Fruit fly (Drosophila melanogaster) whole organism, prepupa: Measurements from ENCODE around the gene TfIIA-S.
A peak's percentile ranks its signal among the peaks of the same experiment; 100 is the strongest.

Experiments
- Blimp-1 ChIP-seq: fragments of 200-800 bp; sonication (Bioruptor generic); optimal IDR thresholded peaks from 3 replicates; lab custom pipeline; 2017; ENCODE audit warnings: missing biosample characterization, missing genetic modification characterization, mild to moderate bottlenecking, moderate library complexity, missing genetic modification reagents
- CG10669 ChIP-seq: fragments of 200-800 bp; sonication (Bioruptor generic); optimal IDR thresholded peaks from 3 replicates; lab custom pipeline; 2018; ENCODE audit warnings: missing biosample characterization, mild to moderate bottlenecking, missing genetic modification characterization, moderate library complexity
- CG11294 ChIP-seq: fragments of 200-800 bp; sonication (Bioruptor generic); IDR thresholded peaks from 2 replicates; pipeline ENCODE4 v1.3.6; 2022; ENCODE audit warnings: missing biosample characterization, missing genetic modification characterization
- CG11762 ChIP-seq: fragments of 200-800 bp; sonication (Bioruptor generic); optimal IDR thresholded peaks from 3 replicates; lab custom pipeline; 2016; ENCODE audit warnings: missing biosample characterization, missing genetic modification characterization; ENCODE audit not compliant: insufficient read depth
- CG15336 ChIP-seq: fragments of 200-800 bp; sonication (Bioruptor generic); IDR thresholded peaks from 2 replicates; pipeline ENCODE4 v1.3.6; 2022; ENCODE audit warnings: missing biosample characterization, missing genetic modification characterization
- CG3032 ChIP-seq: fragments of 200-800 bp; optimal IDR thresholded peaks from 2 replicates; lab custom pipeline; 2019; ENCODE audit warnings: missing biosample characterization, mild to moderate bottlenecking, missing genetic modification characterization, moderate library complexity
- CG31627 ChIP-seq: fragments of 200-800 bp; sonication (Bioruptor generic); optimal IDR thresholded peaks from 3 replicates; lab custom pipeline; 2016; ENCODE audit warnings: missing biosample characterization, missing genetic modification characterization
- CG32006 ChIP-seq: fragments of 200-800 bp; sonication (Bioruptor generic); optimal IDR thresholded peaks from 3 replicates; lab custom pipeline; 2017; ENCODE audit warnings: missing biosample characterization, mild to moderate bottlenecking, missing genetic modification characterization
- CG3919 ChIP-seq: fragments of 200-800 bp; sonication (Bioruptor generic); optimal IDR thresholded peaks from 3 replicates; lab custom pipeline; 2016; ENCODE audit warnings: missing biosample characterization, missing genetic modification characterization
- CG6163 ChIP-seq: fragments of 200-800 bp; sonication (Bioruptor generic); IDR thresholded peaks from 3 replicates; pipeline ENCODE4 v1.3.6; 2022; ENCODE audit warnings: missing biosample characterization, missing genetic modification characterization
- CG6276 ChIP-seq: fragments of 200-800 bp; sonication (Bioruptor generic); optimal IDR thresholded peaks from 2 replicates; lab custom pipeline; 2017; ENCODE audit warnings: missing biosample characterization, mild to moderate bottlenecking, missing genetic modification characterization
- CG6792 ChIP-seq: fragments of 200-800 bp; sonication (Bioruptor generic); optimal IDR thresholded peaks from 3 replicates; lab custom pipeline; 2016; ENCODE audit warnings: missing biosample characterization, missing genetic modification characterization
- CG6808 ChIP-seq: fragments of 200-800 bp; sonication (Bioruptor generic); optimal IDR thresholded peaks from 3 replicates; lab custom pipeline; 2017; ENCODE audit warnings: missing biosample characterization, missing genetic modification characterization, mild to moderate bottlenecking, moderate library complexity, missing genetic modification reagents
- CG6854 ChIP-seq: fragments of 200-800 bp; sonication (Bioruptor generic); optimal IDR thresholded peaks from 2 replicates; lab custom pipeline; 2017; ENCODE audit warnings: missing biosample characterization, mild to moderate bottlenecking, missing genetic modification characterization
- CG7368 ChIP-seq: fragments of 200-800 bp; sonication (Bioruptor generic); optimal IDR thresholded peaks from 3 replicates; lab custom pipeline; 2016; ENCODE audit warnings: missing biosample characterization, missing genetic modification characterization
- CG8632 ChIP-seq: fragments of 200-800 bp; sonication (Bioruptor generic); optimal IDR thresholded peaks from 3 replicates; lab custom pipeline; 2016; ENCODE audit warnings: missing biosample characterization, missing genetic modification characterization
- CG9139 ChIP-seq: fragments of 200-800 bp; sonication (Bioruptor generic); optimal IDR thresholded peaks from 3 replicates; lab custom pipeline; 2017; ENCODE audit warnings: missing biosample characterization, mild to moderate bottlenecking, missing genetic modification characterization
- Eip93F ChIP-seq: fragments of 200-800 bp; sonication (Bioruptor generic); optimal IDR thresholded peaks from 2 replicates; lab custom pipeline; 2016; ENCODE audit warnings: missing biosample characterization, mild to moderate bottlenecking, missing genetic modification characterization
- Ets96B ChIP-seq: fragments of 200-800 bp; optimal IDR thresholded peaks from 2 replicates; lab custom pipeline; 2019; ENCODE audit warnings: missing biosample characterization, mild to moderate bottlenecking, missing genetic modification characterization, moderate library complexity
- Hr39 ChIP-seq: fragments of 200-800 bp; sonication (Bioruptor generic); optimal IDR thresholded peaks from 2 replicates; lab custom pipeline; 2016; ENCODE audit warnings: missing biosample characterization, missing genetic modification characterization
- Lpt ChIP-seq: fragments of 200-800 bp; sonication (Bioruptor generic); optimal IDR thresholded peaks from 3 replicates; lab custom pipeline; 2016; ENCODE audit warnings: missing biosample characterization, missing genetic modification characterization
- Met ChIP-seq: fragments of 200-800 bp; sonication (Bioruptor generic); optimal IDR thresholded peaks from 3 replicates; lab custom pipeline; 2016; ENCODE audit warnings: missing biosample characterization, missing genetic modification characterization
- Sox102F ChIP-seq: fragments of 200-800 bp; sonication (Bioruptor generic); optimal IDR thresholded peaks from 2 replicates; lab custom pipeline; 2016; ENCODE audit warnings: missing biosample characterization, mild to moderate bottlenecking, missing genetic modification characterization
- Sox14 ChIP-seq: fragments of 200-800 bp; sonication (Bioruptor generic); optimal IDR thresholded peaks from 3 replicates; lab custom pipeline; 2016; ENCODE audit warnings: missing biosample characterization, missing genetic modification characterization
- dsx ChIP-seq: fragments of 200-800 bp; optimal IDR thresholded peaks from 3 replicates; lab custom pipeline; 2019; ENCODE audit warnings: missing biosample characterization, mild to moderate bottlenecking, missing genetic modification characterization, moderate library complexity; ENCODE audit not compliant: poor library complexity, severe bottlenecking
- eg ChIP-seq: fragments of 200-800 bp; sonication (Bioruptor generic); IDR thresholded peaks from 3 replicates; pipeline ENCODE4 v1.3.6; 2022; ENCODE audit warnings: missing biosample characterization, missing genetic modification characterization
- esn ChIP-seq: fragments of 200-800 bp; sonication (Bioruptor generic); optimal IDR thresholded peaks from 2 replicates; lab custom pipeline; 2016; ENCODE audit warnings: missing biosample characterization, mild to moderate bottlenecking, missing genetic modification characterization, moderate library complexity
- fd59A ChIP-seq: fragments of 200-800 bp; sonication (Bioruptor generic); optimal IDR thresholded peaks from 2 replicates; lab custom pipeline; 2017; ENCODE audit warnings: missing biosample characterization, mild to moderate bottlenecking, missing genetic modification characterization, missing genetic modification reagents
- fd85E ChIP-seq: fragments of 200-800 bp; sonication (Bioruptor generic); optimal IDR thresholded peaks from 3 replicates; lab custom pipeline; 2016; ENCODE audit warnings: missing biosample characterization, missing genetic modification characterization
- fkh ChIP-seq: fragments of 200-800 bp; sonication (Bioruptor generic); optimal IDR thresholded peaks from 3 replicates; lab custom pipeline; 2017; ENCODE audit warnings: missing biosample characterization, mild to moderate bottlenecking, missing genetic modification characterization, moderate library complexity
- lz ChIP-seq: fragments of 200-800 bp; sonication (Bioruptor generic); optimal IDR thresholded peaks from 3 replicates; lab custom pipeline; 2016; ENCODE audit warnings: missing biosample characterization, missing genetic modification characterization
- pdm3 ChIP-seq: fragments of 200-800 bp; sonication (Bioruptor generic); optimal IDR thresholded peaks from 3 replicates; lab custom pipeline; 2016; ENCODE audit warnings: missing biosample characterization, missing genetic modification characterization
- salr ChIP-seq, 2 experiments: fragments of 200-800 bp; sonication (Bioruptor generic); optimal IDR thresholded peaks; 3 replicates each; lab custom pipeline; 2016 to 2018; ENCODE audit warnings: missing biosample characterization in 2 of 2, missing genetic modification characterization in 2 of 2, mild to moderate bottlenecking in 1 of 2
- spab ChIP-seq: fragments of 200-800 bp; sonication (Bioruptor generic); optimal IDR thresholded peaks from 2 replicates; lab custom pipeline; 2017; ENCODE audit warnings: missing biosample characterization, mild to moderate bottlenecking, missing genetic modification characterization, missing genetic modification reagents
- svp ChIP-seq: fragments of 200-800 bp; sonication (Bioruptor generic); peaks from one replicate; lab custom pipeline; 2016; ENCODE audit warnings: missing biosample characterization, missing genetic modification characterization
- topi ChIP-seq: fragments of 200-800 bp; sonication (Bioruptor generic); optimal IDR thresholded peaks from 3 replicates; lab custom pipeline; 2016; ENCODE audit warnings: missing biosample characterization, missing genetic modification characterization
- vri ChIP-seq: fragments of 200-800 bp; sonication (Bioruptor generic); optimal IDR thresholded peaks from 3 replicates; lab custom pipeline; 2016; ENCODE audit warnings: missing biosample characterization, mild to moderate bottlenecking, missing genetic modification characterization

Gene TfIIA-S

DNA sequence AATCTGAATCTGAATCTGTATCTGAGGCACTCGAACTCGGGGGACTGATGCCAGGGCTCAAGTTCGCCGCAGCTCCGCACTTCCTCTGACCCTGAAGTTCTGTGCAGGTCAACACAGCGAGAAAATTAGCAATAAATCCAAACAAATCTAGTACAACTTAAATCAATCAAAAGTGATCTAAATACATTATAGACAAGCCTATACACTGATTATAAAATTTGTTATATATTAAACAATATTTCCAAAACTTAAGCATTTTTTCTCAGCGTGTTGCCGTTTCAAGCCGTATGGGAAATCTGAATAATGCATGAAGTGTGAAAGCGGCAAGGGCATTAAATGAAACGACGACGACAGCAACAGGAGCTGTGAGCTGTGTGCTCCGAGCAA is 24.2 kb upstream of the TfIIA-S start (continued):
- TF ChIP-seq eg (GFP tag; lab: Robert Waterston, UW) (peak; percentile 57; the same call in 2 of the 3 replicates), fkh (GFP tag; lab: Kevin White, UChicago) (no peak), esn (GFP tag; lab: Kevin White, UChicago) (peak; percentile 98), vri (peak; percentile 91), spab (GFP tag; lab: Kevin White, UChicago) (peak; percentile 96), CG31627 (GFP tag; lab: Kevin White, UChicago) (peak; percentile 92), Lpt (peak; percentile 72), CG3919 (GFP tag; lab: Kevin White, UChicago) (peak; percentile 97), pdm3 (GFP tag; lab: Kevin White, UChicago) (peak; percentile 95), CG10669 (GFP tag; lab: Kevin White, UChicago) (peak; percentile 98), Sox14 (GFP tag; lab: Kevin White, UChicago) (peak; percentile 92), Sox102F (GFP tag; lab: Kevin White, UChicago) (peak; percentile 94), CG6808 (GFP tag; lab: Kevin White, UChicago) (peak; percentile 94), Ets96B (tag; lab: Kevin White, UChicago) (peak; percentile 98), fd59A (GFP tag; lab: Kevin White, UChicago) (peak; percentile 95), CG15336 (GFP tag; lab: Robert Waterston, UW) (peak; percentile 69), CG32006 (GFP tag; lab: Kevin White, UChicago) (peak; percentile 71), dsx (GFP tag; lab: Kevin White, UChicago) (peak; percentile 95), fd85E (GFP tag; lab: Kevin White, UChicago) (peak; percentile 87), CG6163 (peak; percentile 95), lz (GFP tag; lab: Kevin White, UChicago) (peak; percentile 94), CG9139 (GFP tag; lab: Kevin White, UChicago) (peak; percentile 91), Hr39 (GFP tag; lab: Kevin White, UChicago) (peak; percentile 91), salr (GFP tag; optimal IDR thresholded peaks at IDR 0.05; lab: Kevin White, UChicago) (peak; percentile 82 to 95), CG8632 (GFP tag; lab: Kevin White, UChicago) (peak; percentile 98)
- TF ChIP-seq, all 60 proteins: peak for 57

DNA sequence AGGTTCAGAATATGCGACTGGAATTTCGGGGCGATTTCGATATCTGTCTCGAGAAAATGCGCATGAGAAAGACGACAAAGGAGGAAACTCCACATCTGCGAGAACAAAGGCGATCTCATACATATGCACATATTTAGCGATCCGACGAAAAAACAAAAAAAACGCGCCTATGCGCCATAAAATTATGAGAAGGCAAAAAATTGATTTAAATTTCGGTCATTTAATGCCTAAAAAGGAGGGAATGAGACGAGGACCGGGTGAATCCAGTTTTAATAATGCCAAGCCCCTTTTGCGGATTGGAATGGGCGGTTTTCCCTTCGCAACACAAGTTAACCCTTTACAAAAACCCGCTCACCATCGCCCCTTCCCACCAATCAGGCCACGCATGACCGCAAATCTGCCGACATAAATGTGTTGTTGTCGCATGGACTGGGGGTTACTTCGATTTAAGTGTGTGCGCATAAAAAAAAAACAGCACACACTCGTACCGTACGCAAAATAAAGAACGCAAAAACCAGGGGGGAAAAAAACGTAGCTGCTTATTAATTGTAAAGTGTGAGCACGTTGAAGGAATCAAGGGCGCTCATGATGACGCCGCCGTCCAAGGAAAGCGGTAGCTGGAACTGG is 23.7 kb upstream of the TfIIA-S start:
- TF ChIP-seq CG7368 (GFP tag; lab: Kevin White, UChicago) (no peak), Eip93F (GFP tag; lab: Kevin White, UChicago) (peak; percentile 16)

DNA sequence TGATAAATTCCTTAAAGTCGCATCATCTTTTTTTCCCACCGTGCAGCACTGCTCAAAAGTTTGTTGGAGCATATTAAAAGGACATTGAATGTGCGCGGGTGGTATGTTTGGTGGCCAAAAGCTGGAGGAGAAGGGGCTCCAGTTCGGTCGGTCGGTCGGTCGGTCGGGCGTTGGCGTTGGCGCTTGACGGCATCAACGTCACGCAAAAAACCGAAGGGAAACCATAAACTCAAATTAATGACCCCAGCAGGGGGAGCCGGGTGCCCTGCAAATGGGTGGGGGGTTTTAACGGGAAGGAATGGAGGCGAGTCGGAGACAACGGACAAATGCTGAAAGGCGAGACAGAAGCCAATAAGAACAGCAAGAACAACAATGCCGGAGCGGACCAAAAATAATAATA is 21.5 kb upstream of the TfIIA-S start:
- TF ChIP-seq Lpt = no peak
- TF ChIP-seq CG3919 (GFP tag; lab: Kevin White, UChicago) = peak; percentile 6
- TF ChIP-seq CG6163 = 0 out of 3 replicates have a peak, but pooled peaks have one; percentile 16
- TF ChIP-seq CG6792 (GFP tag; lab: Kevin White, UChicago) = no peak
- no peak for TF ChIP-seq CG8632 (GFP tag; lab: Kevin White, UChicago)
- no peak for TF ChIP-seq topi (GFP tag; lab: Kevin White, UChicago)
- TF ChIP-seq CG31627 (GFP tag; lab: Kevin White, UChicago) = no peak
- TF ChIP-seq Hr39 (GFP tag; lab: Kevin White, UChicago) = no peak
- TF ChIP-seq CG9139 (GFP tag; lab: Kevin White, UChicago) = no peak
- no peak for TF ChIP-seq CG11762 (GFP tag; lab: Kevin White, UChicago)
- no peak for TF ChIP-seq Blimp-1 (GFP tag; lab: Kevin White, UChicago)
- TF ChIP-seq svp (GFP tag; lab: Kevin White, UChicago) = peak; percentile 39
- no peak for TF ChIP-seq esn (GFP tag; lab: Kevin White, UChicago)
- TF ChIP-seq CG3032 (tag; lab: Kevin White, UChicago) = no peak
- TF ChIP-seq Met (GFP tag; lab: Kevin White, UChicago) = no peak
- peak; percentile 12 for TF ChIP-seq CG6854 (GFP tag; lab: Kevin White, UChicago)
- TF ChIP-seq CG11294 (GFP tag; lab: Robert Waterston, UW) = no peak
- no peak for TF ChIP-seq CG6276 (GFP tag; lab: Kevin White, UChicago)
- TF ChIP-seq CG32006 (GFP tag; lab: Kevin White, UChicago) = no peak
- no peak for TF ChIP-seq Eip93F (GFP tag; lab: Kevin White, UChicago)
- no peak for TF ChIP-seq Sox14 (GFP tag; lab: Kevin White, UChicago)
- TF ChIP-seq, all 60 proteins: peak for 4
